Worm (Caenorhabditis elegans): ENCODE results near the gene smvt-1.

Gene smvt-1

DNA sequence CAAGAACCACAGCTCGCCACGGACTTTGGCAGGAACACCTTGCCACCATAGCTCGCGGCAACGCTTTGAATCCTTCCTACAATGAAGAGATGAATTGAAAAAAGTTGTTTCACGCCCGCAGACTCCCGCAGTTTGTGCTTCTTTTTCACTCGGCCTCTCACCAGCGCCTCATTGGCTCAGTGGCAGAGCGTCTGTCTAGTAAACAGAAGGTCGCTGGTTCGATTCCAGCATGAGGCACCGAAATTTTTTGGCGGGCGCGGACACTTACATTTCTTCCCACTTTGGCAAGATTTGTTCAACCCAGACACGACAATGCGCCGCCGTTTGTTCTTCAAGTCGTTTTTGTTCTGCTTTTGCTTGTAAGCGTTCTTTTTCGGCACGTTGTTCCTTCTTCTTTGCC, 20.9 kb downstream of the smvt-1 start (continued):
- TF ChIP-seq ceh-27 (GFP tag; optimal IDR thresholded peaks at IDR 0.05): no peak
- TF ChIP-seq Y53F4B.3 (GFP tag; IDR thresholded peaks at IDR 0.05): no peak
- TF ChIP-seq C17E4.6 (GFP tag; IDR thresholded peaks at IDR 0.05): no peak
- no peak for TF ChIP-seq bed-2 (GFP tag; IDR thresholded peaks at IDR 0.05)
- TF ChIP-seq him-1 (tag; optimal IDR thresholded peaks at IDR 0.05): peak; percentile 21
- TF ChIP-seq madf-10 (tag; optimal IDR thresholded peaks at IDR 0.05): peak; percentile 53
- no peak for TF ChIP-seq ceh-58 (GFP tag; IDR thresholded peaks at IDR 0.05)
- peak; percentile 77 for TF ChIP-seq rpc-1 (optimal IDR thresholded peaks at IDR 0.05)
- TF ChIP-seq rpc-1 (tag; optimal IDR thresholded peaks at IDR 0.05): peak; percentile 82
- no peak for TF ChIP-seq mel-28 (tag; optimal IDR thresholded peaks at IDR 0.05; ENCODE audit: borderline replicate concordance)
- peak; percentile 74 for TF ChIP-seq die-1 (tag; optimal IDR thresholded peaks at IDR 0.05)
- TF ChIP-seq aptf-3 (GFP tag; IDR thresholded peaks at IDR 0.05): no peak
- TF ChIP-seq rcor-1 (GFP tag; IDR thresholded peaks at IDR 0.05): 0 out of 2 replicates have a peak, but pooled peaks have one; percentile 36
- peak; percentile 58 for TF ChIP-seq snpc-4 (GFP tag; optimal IDR thresholded peaks at IDR 0.05)
- TF ChIP-seq snpc-4 (tag; optimal IDR thresholded peaks at IDR 0.05): peak in 2 of 4 experiments; percentile 45 to 63
- no peak for TF ChIP-seq athp-1 (tag; optimal IDR thresholded peaks at IDR 0.05)
- TF ChIP-seq F10E7.11 (tag; optimal IDR thresholded peaks at IDR 0.05): no peak
- TF ChIP-seq Y95B8A.8 (GFP tag; IDR thresholded peaks at IDR 0.05): no peak
- TF ChIP-seq gei-17 (GFP tag; optimal IDR thresholded peaks at IDR 0.05): no peak
- TF ChIP-seq hmg-20 (GFP tag; IDR thresholded peaks at IDR 0.05): no peak
- TF ChIP-seq tbx-9 (tag; optimal IDR thresholded peaks at IDR 0.05; ENCODE audit: borderline replicate concordance): no peak
- peak; percentile 54 for TF ChIP-seq mes-4 (tag; optimal IDR thresholded peaks at IDR 0.05)
- TF ChIP-seq mcd-1 (GFP tag; IDR thresholded peaks at IDR 0.05): peak; percentile 45; the same call in 1 of the 2 replicates
- no peak for TF ChIP-seq lsy-27 (tag; optimal IDR thresholded peaks at IDR 0.05; ENCODE audit: borderline replicate concordance, insufficient read depth)
- TF ChIP-seq ets-4 (GFP tag; optimal IDR thresholded peaks at IDR 0.05): no peak
- TF ChIP-seq F52B5.7 (tag; optimal IDR thresholded peaks at IDR 0.05): no peak
- TF ChIP-seq ztf-18 (tag; optimal IDR thresholded peaks at IDR 0.05): peak; percentile 57
- no peak for TF ChIP-seq ceh-79 (tag; optimal IDR thresholded peaks at IDR 0.05)
- peak; percentile 81 for TF ChIP-seq nfyb-1 (GFP tag; IDR thresholded peaks at IDR 0.05)
- TF ChIP-seq let-607 (tag; optimal IDR thresholded peaks at IDR 0.05): peak in 1 of 2 experiments; percentile 47
- peak; percentile 46 for TF ChIP-seq repo-1 (tag; optimal IDR thresholded peaks at IDR 0.05)
- TF ChIP-seq xnd-1 (tag; optimal IDR thresholded peaks at IDR 0.05): no peak
- TF ChIP-seq ceh-100 (GFP tag; IDR thresholded peaks at IDR 0.05): no peak
- TF ChIP-seq hlh-26 (GFP tag; conservative IDR thresholded peaks at IDR 0.05): no peak
- TF ChIP-seq nhr-90 (tag; optimal IDR thresholded peaks at IDR 0.05): peak; percentile 71
- no peak for TF ChIP-seq sdz-38 (tag; optimal IDR thresholded peaks at IDR 0.05)
- TF ChIP-seq nfya-1 (tag; optimal IDR thresholded peaks at IDR 0.05; ENCODE audit: borderline replicate concordance, insufficient read depth): no peak
- TF ChIP-seq egl-44 (GFP tag; IDR thresholded peaks at IDR 0.05): 0 out of 2 replicates have a peak, but pooled peaks have one; percentile 35

DNA sequence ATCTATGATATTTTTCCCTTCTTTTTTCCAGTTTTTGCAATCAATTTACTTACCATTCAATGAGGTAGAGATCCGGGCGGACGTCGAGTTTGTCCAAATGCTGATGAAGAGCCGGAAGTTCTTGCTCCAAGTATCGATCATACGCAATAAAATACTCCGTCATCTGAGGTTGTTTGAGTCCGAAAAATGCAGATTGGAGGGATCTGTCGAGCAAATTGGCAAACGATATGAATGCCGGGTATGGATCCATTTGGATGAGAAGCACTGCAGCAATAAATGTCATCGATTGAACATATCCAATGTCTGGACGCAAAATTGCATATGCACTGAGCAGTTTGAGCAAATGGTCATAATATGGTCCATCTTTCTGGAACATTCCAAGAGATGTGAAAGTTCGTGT, 21.6 kb downstream of the smvt-1 start:
- no peak for TF ChIP-seq F55B11.4 (tag; optimal IDR thresholded peaks at IDR 0.05; ENCODE audit: borderline replicate concordance, insufficient read depth)
- no peak for TF ChIP-seq ccch-3 (GFP tag; optimal IDR thresholded peaks at IDR 0.05)
- no peak for TF ChIP-seq nhr-90 (tag; optimal IDR thresholded peaks at IDR 0.05)
- TF ChIP-seq unc-62 (GFP tag; optimal IDR thresholded peaks at IDR 0.05): no peak
- TF ChIP-seq C06A6.2 (GFP tag; conservative IDR thresholded peaks at IDR 0.05): no peak
- TF ChIP-seq athp-1 (tag; optimal IDR thresholded peaks at IDR 0.05): no peak
- TF ChIP-seq nhr-120 (GFP tag; IDR thresholded peaks at IDR 0.05): no peak
- no peak for TF ChIP-seq K12H6.12 (tag; optimal IDR thresholded peaks at IDR 0.05)
- TF ChIP-seq T07F8.4 (tag; optimal IDR thresholded peaks at IDR 0.05): no peak
- TF ChIP-seq Y95B8A.8 (GFP tag; IDR thresholded peaks at IDR 0.05): no peak
- TF ChIP-seq egrh-3 (GFP tag; IDR thresholded peaks at IDR 0.05): no peak
- TF ChIP-seq snpc-4 (GFP tag; optimal IDR thresholded peaks at IDR 0.05): no peak
- no peak for TF ChIP-seq snpc-4 (tag; optimal IDR thresholded peaks at IDR 0.05)
- no peak for TF ChIP-seq nhr-80 (tag; optimal IDR thresholded peaks at IDR 0.05)
- no peak for TF ChIP-seq F49E8.2 (tag; optimal IDR thresholded peaks at IDR 0.05; ENCODE audit: insufficient read depth)
- TF ChIP-seq hrde-1 (tag; optimal IDR thresholded peaks at IDR 0.05; ENCODE audit: borderline replicate concordance): no peak
- TF ChIP-seq Y79H2A.3 (GFP tag; conservative IDR thresholded peaks at IDR 0.05): no peak

Data from whole organism, young adult.